Worm (Caenorhabditis elegans) whole organism, L1 larva: Measurements from ENCODE around the gene D2023.6.
A peak's percentile ranks its signal among the peaks of the same experiment; 100 is the strongest.

Experiments
- C04F5.9 ChIP-seq: sonication (generic microtip); optimal IDR thresholded peaks from 2 replicates; lab custom pipeline; 2016; ENCODE audit warnings: missing genetic modification characterization, missing compliant biosample characterization
- F16B12.6 ChIP-seq: fragments of 150-350 bp; optimal IDR thresholded peaks from 2 replicates; lab custom pipeline; 2014; ENCODE audit warnings: missing biosample characterization, missing genetic modification characterization
- blmp-1 ChIP-seq: fragments of 150-350 bp; optimal IDR thresholded peaks from 2 replicates; lab custom pipeline; 2014; ENCODE audit warnings: missing biosample characterization, missing genetic modification characterization
- ceh-63 ChIP-seq: fragments of 200-800 bp; sonication (Bioruptor generic); optimal IDR thresholded peaks from 2 replicates; lab custom pipeline; 2018; ENCODE audit warnings: mild to moderate bottlenecking, missing genetic modification characterization, missing compliant biosample characterization
- ceh-8 ChIP-seq: fragments of 200-800 bp; sonication (Bioruptor generic); optimal IDR thresholded peaks from 2 replicates; lab custom pipeline; 2018; ENCODE audit warnings: mild to moderate bottlenecking, missing genetic modification characterization, moderate library complexity, missing compliant biosample characterization
- ces-1 ChIP-seq: fragments of 150-350 bp; optimal IDR thresholded peaks from 2 replicates; lab custom pipeline; 2014; ENCODE audit warnings: missing biosample characterization, missing genetic modification reagents, missing genetic modification characterization
- dpl-1 ChIP-seq, 3 experiments: fragments of 150-350 bp in 2 of 3; sonication (generic microtip) in 1 of 3; optimal IDR thresholded peaks; 2 replicates each; lab custom pipeline; 2014 to 2017; ENCODE audit warnings: missing biosample characterization in 3 of 3, missing genetic modification characterization in 3 of 3, missing genetic modification reagents in 3 of 3
- dsc-1 ChIP-seq: sonication (generic microtip); optimal IDR thresholded peaks from 2 replicates; lab custom pipeline; 2016; ENCODE audit warnings: mild to moderate bottlenecking, missing genetic modification characterization, missing compliant biosample characterization
- efl-1 ChIP-seq, 4 experiments: fragments of 150-350 bp; optimal IDR thresholded peaks in 3 of 4; peaks in 1 of 4; 1 replicate in 1 of 4; 2 replicates in 3 of 4; lab custom pipeline; 2014; ENCODE audit warnings: missing biosample characterization in 2 of 4, missing genetic modification characterization in 2 of 4, missing genetic modification reagents in 2 of 4
- egl-13 ChIP-seq: sonication (generic microtip); optimal IDR thresholded peaks from 2 replicates; lab custom pipeline; 2016; ENCODE audit warnings: missing genotype, missing genetic modification reagents, missing genetic modification characterization, missing compliant biosample characterization
- elt-2 ChIP-seq: sonication (generic microtip); optimal IDR thresholded peaks from 2 replicates; lab custom pipeline; 2016; ENCODE audit warnings: missing genetic modification characterization, mild to moderate bottlenecking, inconsistent platforms, missing compliant biosample characterization, missing genetic modification reagents
- elt-3 ChIP-seq, 6 experiments: fragments of 150-350 bp in 1 of 6; sonication (generic microtip); optimal IDR thresholded peaks; 2 replicates each; lab custom pipeline; 2017 to 2018; ENCODE audit warnings: missing biosample characterization in 6 of 6, missing genetic modification characterization in 6 of 6, inconsistent platforms in 1 of 6
- fkh-10 ChIP-seq: sonication (generic microtip); optimal IDR thresholded peaks from 2 replicates; lab custom pipeline; 2017; ENCODE audit warnings: missing biosample characterization, missing genetic modification reagents, missing genetic modification characterization
- fkh-8 ChIP-seq: sonication (generic microtip); optimal IDR thresholded peaks from 2 replicates; lab custom pipeline; 2016; ENCODE audit warnings: mild to moderate bottlenecking, missing genetic modification characterization, missing compliant biosample characterization
- fos-1 ChIP-seq: fragments of 150-350 bp; optimal IDR thresholded peaks from 2 replicates; lab custom pipeline; 2014; ENCODE audit warnings: missing biosample characterization, missing genetic modification characterization
- lin-14 ChIP-seq: fragments of 200-800 bp; sonication (Bioruptor generic); optimal IDR thresholded peaks from 2 replicates; lab custom pipeline; 2018; ENCODE audit warnings: mild to moderate bottlenecking, missing genetic modification characterization, moderate library complexity, missing compliant biosample characterization
- lin-35 ChIP-seq, 2 experiments: fragments of 150-350 bp; optimal IDR thresholded peaks; 2 replicates each; lab custom pipeline; 2014; ENCODE audit warnings: missing biosample characterization in 2 of 2, missing genetic modification characterization in 2 of 2, missing genetic modification reagents in 2 of 2
- lir-3 ChIP-seq: sonication (generic microtip); optimal IDR thresholded peaks from 2 replicates; lab custom pipeline; 2016; ENCODE audit warnings: mild to moderate bottlenecking, missing genetic modification characterization, moderate library complexity, missing compliant biosample characterization; ENCODE audit not compliant: poor library complexity
- mab-9 ChIP-seq: fragments of 200-800 bp; sonication (Bioruptor generic); IDR thresholded peaks from 2 replicates; pipeline ENCODE4 v1.3.6; 2022; ENCODE audit warnings: missing genetic modification reagents, missing genetic modification characterization, missing compliant biosample characterization
- mdl-1 ChIP-seq, 2 experiments: fragments of 150-350 bp; optimal IDR thresholded peaks; 2 replicates each; lab custom pipeline; 2014 to 2017; ENCODE audit warnings: missing biosample characterization in 2 of 2, missing genetic modification characterization in 2 of 2, inconsistent platforms in 1 of 2
- nhr-19 ChIP-seq: fragments of 200-800 bp; sonication (Bioruptor generic); conservative IDR thresholded peaks from 2 replicates; pipeline ENCODE4 v1.3.6; 2022; ENCODE audit warnings: missing genetic modification characterization, missing compliant biosample characterization
- nhr-237 ChIP-seq: fragments of 150-350 bp; optimal IDR thresholded peaks from 2 replicates; lab custom pipeline; 2014; ENCODE audit warnings: missing biosample characterization, missing genetic modification characterization
- nhr-71 ChIP-seq: sonication (generic microtip); optimal IDR thresholded peaks from 2 replicates; lab custom pipeline; 2016; ENCODE audit warnings: mild to moderate bottlenecking, missing genetic modification characterization, moderate library complexity, missing compliant biosample characterization
- nhr-84 ChIP-seq: sonication (generic microtip); optimal IDR thresholded peaks from 2 replicates; lab custom pipeline; 2017; ENCODE audit warnings: missing biosample characterization, missing genetic modification characterization
- pax-3 ChIP-seq: fragments of 200-800 bp; sonication (Bioruptor generic); optimal IDR thresholded peaks from 2 replicates; lab custom pipeline; 2018; ENCODE audit warnings: mild to moderate bottlenecking, missing genetic modification characterization, moderate library complexity, missing compliant biosample characterization
- pqm-1 ChIP-seq: sonication (generic microtip); optimal IDR thresholded peaks from 3 replicates; lab custom pipeline; 2017; ENCODE audit warnings: missing biosample characterization, missing genetic modification characterization
- skn-1 ChIP-seq: fragments of 150-350 bp; optimal IDR thresholded peaks from 2 replicates; lab custom pipeline; 2014; ENCODE audit warnings: missing biosample characterization, missing genetic modification characterization
- sptf-1 ChIP-seq: fragments of 150-350 bp; optimal IDR thresholded peaks from 2 replicates; lab custom pipeline; 2014; ENCODE audit warnings: missing biosample characterization, missing genetic modification characterization
- tlp-1 ChIP-seq: fragments of 150-350 bp; optimal IDR thresholded peaks from 2 replicates; lab custom pipeline; 2014; ENCODE audit warnings: missing biosample characterization, missing genetic modification characterization
- unc-130 ChIP-seq: fragments of 150-350 bp; optimal IDR thresholded peaks from 2 replicates; lab custom pipeline; 2017; ENCODE audit warnings: missing biosample characterization, missing genetic modification characterization, inconsistent platforms
- unc-30 ChIP-seq: sonication (generic microtip); optimal IDR thresholded peaks from 2 replicates; lab custom pipeline; 2017; ENCODE audit warnings: missing biosample characterization, missing genetic modification characterization

The D2023.6 gene

DNA sequence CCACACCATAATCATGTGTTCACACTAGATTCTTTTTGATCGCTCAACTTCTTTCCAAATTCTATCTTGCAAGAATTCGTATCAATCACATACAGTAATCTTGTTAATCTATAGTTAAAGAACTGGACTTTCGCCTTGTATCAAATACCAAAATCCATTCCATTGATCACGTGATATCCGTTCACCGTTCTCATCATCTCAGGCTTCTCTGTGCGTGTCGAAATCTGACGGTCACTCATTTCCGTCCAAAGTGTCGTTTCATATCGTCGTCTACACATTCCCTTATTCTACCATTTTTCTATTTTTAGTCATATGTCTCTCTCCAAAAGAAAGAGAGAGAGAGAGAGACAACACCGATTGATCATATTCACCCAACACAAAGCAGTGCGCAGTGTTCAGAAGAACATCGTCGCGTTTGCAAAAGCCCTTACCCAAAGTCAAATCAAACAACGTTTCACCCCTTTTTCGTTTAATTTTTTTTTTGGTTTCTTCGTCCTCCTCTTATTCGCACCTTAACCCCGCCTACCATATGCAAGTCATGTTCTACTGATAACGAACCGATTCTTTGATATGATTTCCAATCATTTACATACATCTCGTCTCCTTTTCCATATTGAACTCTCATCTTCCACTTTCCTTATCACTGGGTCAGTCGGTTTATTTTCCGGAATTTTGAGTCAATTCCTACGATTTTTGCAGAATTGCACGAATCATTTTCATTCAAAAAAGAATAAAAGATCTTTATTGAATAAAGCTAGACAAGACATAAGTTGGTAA is 32.1 kb downstream of the D2023.6 start (continued):
- peak; percentile 36; the same call in 1 of the 2 replicates for TF ChIP-seq nhr-19 (GFP tag; lab: Robert Waterston, UW)
- TF ChIP-seq lir-3 (tag; lab: Kevin White, UChicago): no peak
- no peak for TF ChIP-seq ceh-63
- TF ChIP-seq pqm-1 (tag; lab: Kevin White, UChicago): no peak
- no peak for TF ChIP-seq skn-1
- TF ChIP-seq dpl-1 (GFP tag; optimal IDR thresholded peaks at IDR 0.05; lab: Kevin White, UChicago): no peak
- no peak for TF ChIP-seq nhr-237 (tag; lab: Kevin White, UChicago)
- TF ChIP-seq unc-130: no peak
- TF ChIP-seq blmp-1 (tag; lab: Kevin White, UChicago): peak; percentile 63
- TF ChIP-seq lin-35 (GFP tag; optimal IDR thresholded peaks at IDR 0.05; lab: Kevin White, UChicago): peak in 1 of 2 experiments; percentile 38
- TF ChIP-seq tlp-1 (tag; lab: Kevin White, UChicago): no peak

ce11 chrV:11860375-11860774 is 33.2 kb downstream of the D2023.6 start, which contains the start of gene R13H4.5:
Gene R13H4.5 (plus strand): TSS chrV:11860675.
- TF ChIP-seq unc-130: no peak
- no peak for TF ChIP-seq dpl-1 (GFP tag; optimal IDR thresholded peaks at IDR 0.05; lab: Kevin White, UChicago)
- TF ChIP-seq dsc-1: peak; percentile 4
- TF ChIP-seq egl-13 (tag; lab: Kevin White, UChicago): no peak
- no peak for TF ChIP-seq ceh-8 (GFP tag; lab: Kevin White, UChicago)
- TF ChIP-seq lin-14 (GFP tag; lab: Kevin White, UChicago): peak; percentile 50
- TF ChIP-seq lir-3 (tag; lab: Kevin White, UChicago): no peak
- TF ChIP-seq blmp-1 (tag; lab: Kevin White, UChicago): no peak
- TF ChIP-seq, all 84 proteins: peak for 2

- no peak for TF ChIP-seq nhr-19 (GFP tag; lab: Robert Waterston, UW)
- TF ChIP-seq nhr-84 (tag; lab: Kevin White, UChicago): no peak
- no peak for TF ChIP-seq efl-1 (optimal IDR thresholded peaks at IDR 0.05; lab: Kevin White, UChicago)
- no peak for TF ChIP-seq efl-1 (GFP tag; optimal IDR thresholded peaks at IDR 0.05 in 1 of 2; lab: Kevin White, UChicago)
- TF ChIP-seq sptf-1 (tag; lab: Kevin White, UChicago): no peak
- TF ChIP-seq mdl-1 (tag; optimal IDR thresholded peaks at IDR 0.05; lab: Kevin White, UChicago): no peak
- TF ChIP-seq ces-1: no peak
- TF ChIP-seq fos-1 (tag; lab: Kevin White, UChicago): peak; percentile 10
- no peak for TF ChIP-seq F16B12.6 (tag; lab: Kevin White, UChicago)
- no peak for TF ChIP-seq elt-3 (tag; optimal IDR thresholded peaks at IDR 0.05; lab: Kevin White, UChicago)
- TF ChIP-seq C04F5.9 (tag; lab: Kevin White, UChicago): no peak
- no peak for TF ChIP-seq fkh-10 (GFP tag; lab: Kevin White, UChicago)
- TF ChIP-seq mab-9 (GFP tag; lab: Robert Waterston, UW): no peak
- TF ChIP-seq ceh-8 (GFP tag; lab: Kevin White, UChicago): peak; percentile 63
- peak; percentile 31 for TF ChIP-seq nhr-71 (tag; lab: Kevin White, UChicago)
- TF ChIP-seq unc-30: no peak
- TF ChIP-seq fkh-8 (tag; lab: Kevin White, UChicago): peak; percentile 36
- TF ChIP-seq elt-2: no peak
- TF ChIP-seq lin-14 (GFP tag; lab: Kevin White, UChicago): peak; percentile 13
- TF ChIP-seq pax-3 (tag; lab: Kevin White, UChicago): no peak
- no peak for TF ChIP-seq nhr-237 (tag; lab: Kevin White, UChicago)
- TF ChIP-seq, all 84 proteins: peak for 5
These were observed 34.9 kb downstream of the D2023.6 start for ce11 chrV:11861880-11862544.

DNA sequence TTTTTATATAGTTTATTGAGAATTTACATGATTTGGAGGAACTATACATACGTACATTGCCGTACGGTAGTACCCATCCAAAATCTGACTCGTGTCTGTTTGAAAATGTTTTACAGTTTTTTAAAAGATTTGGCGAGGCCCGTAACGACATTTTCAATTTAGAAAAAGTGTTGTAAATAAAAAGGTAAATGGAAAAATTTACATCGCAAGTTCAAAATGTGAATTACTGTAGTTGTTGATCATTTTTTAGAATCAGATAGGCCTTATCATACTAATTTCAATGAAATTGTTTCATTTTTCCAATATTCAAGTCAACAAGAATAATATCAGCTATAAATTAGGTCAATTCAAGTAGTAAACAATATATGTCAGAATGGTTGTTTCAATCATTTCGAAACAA is 35.7 kb downstream of the D2023.6 start, which contains the start of gene R13H4.6:
TSS of gene R13H4.6 (plus strand) at position 301 of the 400 bp plus-strand sequence.
- TF ChIP-seq efl-1 (optimal IDR thresholded peaks at IDR 0.05; lab: Kevin White, UChicago): no peak
- TF ChIP-seq efl-1 (GFP tag; optimal IDR thresholded peaks at IDR 0.05 in 1 of 2; lab: Kevin White, UChicago): peak in 1 of 2 experiments; percentile 3
- TF ChIP-seq nhr-71 (tag; lab: Kevin White, UChicago): no peak
